Fruit fly (Drosophila melanogaster): ENCODE results near the gene Rbf.

- TF ChIP-seq toe (GFP tag; optimal IDR thresholded peaks at IDR 0.05) (no peak), bab1 (GFP tag; optimal IDR thresholded peaks at IDR 0.05) (no peak), Mnt (GFP tag; optimal IDR thresholded peaks at IDR 0.05) (no peak), tj (GFP tag; optimal IDR thresholded peaks at IDR 0.05) (no peak), CG1620 (GFP tag; optimal IDR thresholded peaks at IDR 0.05) (no peak)
Observed at dm6 chrX:843489-843888, 42.2 kb upstream of the Rbf start.

Data from whole organism, adult.